Worm (Caenorhabditis elegans): ENCODE data around the gene F49C12.15.

DNA sequence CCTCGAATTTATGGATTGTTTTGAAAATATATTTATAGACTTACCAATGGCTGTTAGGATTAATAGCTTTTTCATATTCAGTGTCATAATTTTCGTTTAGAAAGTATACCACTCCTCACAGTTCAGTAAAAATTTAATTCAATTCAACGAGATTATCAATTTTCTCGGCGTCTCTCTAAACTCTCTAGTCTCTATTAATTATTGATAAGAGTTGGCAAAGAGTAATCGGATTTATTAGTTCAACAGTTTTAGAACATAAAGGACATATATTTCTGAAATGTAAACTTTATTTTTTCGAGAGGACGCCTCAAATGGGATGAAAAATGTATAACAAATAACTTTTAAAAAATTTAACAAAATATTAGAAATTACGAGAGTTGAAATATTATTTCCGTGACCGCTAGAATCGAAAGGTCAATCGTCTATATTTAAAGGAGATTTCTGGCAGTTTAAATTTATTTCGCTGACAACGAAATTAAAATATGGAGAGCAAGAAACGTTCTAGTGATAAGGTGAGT lies at the start of gene F49C12.15, which contains the start of gene nspg-11:
- TF ChIP-seq nfya-1 (tag; optimal IDR thresholded peaks at IDR 0.05; ENCODE audit: borderline replicate concordance, insufficient read depth) (no peak), F39B2.1 (GFP tag; IDR thresholded peaks at IDR 0.05) (no peak), madf-6 (GFP tag; IDR thresholded peaks at IDR 0.05) (no peak), snpc-1.1 (tag; optimal IDR thresholded peaks at IDR 0.05; ENCODE audit: insufficient read depth) (no peak), dpl-1 (GFP tag; optimal IDR thresholded peaks at IDR 0.05) (no peak), somi-1 (GFP tag; optimal IDR thresholded peaks at IDR 0.05) (no peak), ama-1 (optimal IDR thresholded peaks at IDR 0.05) (no peak), ama-1 (GFP tag; optimal IDR thresholded peaks at IDR 0.05) (no peak), F49E8.2 (tag; optimal IDR thresholded peaks at IDR 0.05; ENCODE audit: insufficient read depth) (no peak), T26A5.8 (tag; optimal IDR thresholded peaks at IDR 0.05) (no peak), B0019.2 (GFP tag; conservative IDR thresholded peaks at IDR 0.05) (no peak), lin-35 (GFP tag; optimal IDR thresholded peaks at IDR 0.05) (no peak)
